Worm (Caenorhabditis elegans): Measurements from ENCODE around the gene his-5.

Gene his-5

ce11 chrV:8534534-8535283 lies at the start of gene his-5, which contains the start of gene his-6:
Gene his-5, plus strand, starts transcription at chrV:8535214.
Gene his-6, minus strand, starts transcription at chrV:8534977.
- peak; percentile 72 for TF ChIP-seq flt-1 (GFP tag; IDR thresholded peaks at IDR 0.05)
- peak; percentile 31; the same call in 1 of the 2 replicates for TF ChIP-seq ztf-29 (GFP tag; IDR thresholded peaks at IDR 0.05)
- TF ChIP-seq cog-1 (tag; optimal IDR thresholded peaks at IDR 0.05) = peak; percentile 2
- peak; percentile 73; the same call in 1 of the 2 replicates for TF ChIP-seq ztf-23 (GFP tag; IDR thresholded peaks at IDR 0.05)
- TF ChIP-seq klf-2 (GFP tag; conservative IDR thresholded peaks at IDR 0.05) = 0 out of 2 replicates have a peak, but pooled peaks have one; percentile 29

DNA sequence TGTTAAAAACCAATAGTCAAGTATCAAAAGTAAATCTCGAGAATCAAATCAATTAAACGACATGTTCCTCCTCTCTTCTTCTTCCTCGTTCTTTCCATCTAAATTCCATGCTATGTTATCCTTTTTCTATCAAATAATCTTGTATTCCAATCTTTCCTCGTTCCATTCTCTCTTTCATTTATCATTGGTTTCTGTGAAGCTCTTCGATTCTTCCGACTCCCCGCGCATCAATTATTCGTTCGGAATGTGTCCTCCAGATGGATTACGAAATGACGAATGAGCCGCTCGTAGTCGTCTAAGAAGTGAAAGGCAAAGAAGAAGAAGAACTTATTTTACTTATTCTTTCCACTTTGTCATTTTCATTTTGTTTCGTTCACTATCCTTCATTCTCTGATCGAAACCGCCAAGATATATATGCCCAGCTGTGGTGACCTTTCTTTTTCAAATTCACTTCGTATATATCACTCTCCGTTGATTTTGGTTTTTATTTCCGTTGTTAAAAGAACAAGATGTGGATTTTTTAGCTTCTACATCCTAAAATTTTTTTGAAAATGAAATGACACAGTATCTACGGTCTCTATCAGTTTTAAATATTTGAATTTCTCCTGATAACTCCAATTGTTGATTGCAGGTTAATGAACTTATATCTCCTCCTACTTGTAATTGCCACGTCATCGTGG lies 40.6 kb upstream of the his-5 start, which contains the start of gene pxn-1:
Gene pxn-1, plus strand, starts transcription at position 630 of the 680 bp plus-strand sequence.
- TF ChIP-seq tab-1 (GFP tag; IDR thresholded peaks at IDR 0.05) = no peak
- TF ChIP-seq ztf-29 (GFP tag; IDR thresholded peaks at IDR 0.05) = no peak
- no peak for TF ChIP-seq ref-1 (GFP tag; conservative IDR thresholded peaks at IDR 0.05)
- no peak for TF ChIP-seq T22C8.4 (GFP tag; IDR thresholded peaks at IDR 0.05)
- TF ChIP-seq med-1 (GFP tag; optimal IDR thresholded peaks at IDR 0.05; ENCODE audit: insufficient read depth) = no peak
- no peak for TF ChIP-seq cog-1 (tag; optimal IDR thresholded peaks at IDR 0.05)
- TF ChIP-seq ztf-23 (GFP tag; IDR thresholded peaks at IDR 0.05) = no peak
- no peak for TF ChIP-seq flt-1 (GFP tag; IDR thresholded peaks at IDR 0.05)
- no peak for TF ChIP-seq klf-2 (GFP tag; conservative IDR thresholded peaks at IDR 0.05)

DNA sequence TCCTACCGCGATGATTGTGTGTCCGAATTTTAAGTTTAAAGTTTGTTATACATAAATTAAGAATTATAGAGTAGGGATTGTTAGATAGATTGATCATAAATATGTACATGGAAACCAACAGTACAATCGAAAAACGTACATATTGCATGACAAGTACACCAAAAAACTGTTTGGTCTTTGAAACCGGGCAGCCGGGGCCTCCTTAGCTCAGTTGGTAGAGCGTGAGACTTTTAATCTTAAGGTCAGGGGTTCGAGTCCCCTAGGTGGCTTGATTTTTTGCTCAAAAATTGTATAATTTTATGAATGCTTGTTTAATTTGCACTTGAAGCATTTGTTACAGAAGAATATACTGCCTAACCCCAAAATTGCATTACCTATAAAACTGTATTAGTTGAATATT lies 39.9 kb upstream of the his-5 start:
- TF ChIP-seq klf-2 (GFP tag; conservative IDR thresholded peaks at IDR 0.05) = no peak
- no peak for TF ChIP-seq ztf-23 (GFP tag; IDR thresholded peaks at IDR 0.05)
- no peak for TF ChIP-seq tab-1 (GFP tag; IDR thresholded peaks at IDR 0.05)
- TF ChIP-seq med-1 (GFP tag; optimal IDR thresholded peaks at IDR 0.05; ENCODE audit: insufficient read depth) = no peak
- no peak for TF ChIP-seq ref-1 (GFP tag; conservative IDR thresholded peaks at IDR 0.05)
- TF ChIP-seq T22C8.4 (GFP tag; IDR thresholded peaks at IDR 0.05) = no peak
- no peak for TF ChIP-seq ztf-29 (GFP tag; IDR thresholded peaks at IDR 0.05)
- TF ChIP-seq flt-1 (GFP tag; IDR thresholded peaks at IDR 0.05) = no peak
- TF ChIP-seq cog-1 (tag; optimal IDR thresholded peaks at IDR 0.05) = no peak

DNA sequence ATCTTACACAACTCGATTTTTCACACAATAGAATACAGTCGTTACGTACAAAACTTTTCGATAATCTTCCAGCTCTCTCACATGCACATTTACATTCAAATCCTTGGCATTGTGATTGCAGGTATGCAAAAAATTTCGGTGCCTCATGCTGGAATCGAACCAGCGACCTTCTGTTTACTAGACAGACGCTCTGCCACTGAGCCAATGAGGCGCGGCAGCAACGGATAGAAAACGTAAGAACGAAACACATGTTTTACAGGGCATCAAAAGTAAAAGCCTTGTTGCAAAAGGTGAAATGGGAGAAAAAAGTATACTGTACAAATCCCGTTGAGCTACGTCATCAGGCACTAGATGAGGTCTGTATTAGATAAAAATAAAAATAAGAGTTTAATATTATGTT lies 39.0 kb upstream of the his-5 start:
- TF ChIP-seq tab-1 (GFP tag; IDR thresholded peaks at IDR 0.05) = 0 out of 2 replicates have a peak, but pooled peaks have one; percentile 8
- TF ChIP-seq ztf-29 (GFP tag; IDR thresholded peaks at IDR 0.05) = no peak

ce11 chrV:8499407-8499806 lies 35.6 kb upstream of the his-5 start:
- no peak for TF ChIP-seq tab-1 (GFP tag; IDR thresholded peaks at IDR 0.05)
- TF ChIP-seq ztf-29 (GFP tag; IDR thresholded peaks at IDR 0.05) = no peak
- TF ChIP-seq flt-1 (GFP tag; IDR thresholded peaks at IDR 0.05) = no peak
- TF ChIP-seq cog-1 (tag; optimal IDR thresholded peaks at IDR 0.05) = no peak
- TF ChIP-seq klf-2 (GFP tag; conservative IDR thresholded peaks at IDR 0.05) = no peak
- TF ChIP-seq ref-1 (GFP tag; conservative IDR thresholded peaks at IDR 0.05) = no peak
- no peak for TF ChIP-seq med-1 (GFP tag; optimal IDR thresholded peaks at IDR 0.05; ENCODE audit: insufficient read depth)
- no peak for TF ChIP-seq ztf-23 (GFP tag; IDR thresholded peaks at IDR 0.05)

- peak; percentile 99 for TF ChIP-seq ztf-23 (GFP tag; IDR thresholded peaks at IDR 0.05)
- peak; percentile 99 for TF ChIP-seq flt-1 (GFP tag; IDR thresholded peaks at IDR 0.05)
- TF ChIP-seq ref-1 (GFP tag; conservative IDR thresholded peaks at IDR 0.05) = peak; percentile 98
- TF ChIP-seq klf-2 (GFP tag; conservative IDR thresholded peaks at IDR 0.05) = peak; percentile 100
- TF ChIP-seq cog-1 (tag; optimal IDR thresholded peaks at IDR 0.05) = peak; percentile 97
- TF ChIP-seq med-1 (GFP tag; optimal IDR thresholded peaks at IDR 0.05; ENCODE audit: insufficient read depth) = peak; percentile 93
- peak; percentile 99 for TF ChIP-seq ztf-29 (GFP tag; IDR thresholded peaks at IDR 0.05)
- peak; percentile 100 for TF ChIP-seq tab-1 (GFP tag; IDR thresholded peaks at IDR 0.05)
- peak; percentile 98 for TF ChIP-seq T22C8.4 (GFP tag; IDR thresholded peaks at IDR 0.05)
Measured at ce11 chrV:8500348-8500747, 34.7 kb upstream of the his-5 start.

- no peak for TF ChIP-seq ztf-23 (GFP tag; IDR thresholded peaks at IDR 0.05)
- TF ChIP-seq tab-1 (GFP tag; IDR thresholded peaks at IDR 0.05) = no peak
- TF ChIP-seq klf-2 (GFP tag; conservative IDR thresholded peaks at IDR 0.05) = no peak
- TF ChIP-seq ref-1 (GFP tag; conservative IDR thresholded peaks at IDR 0.05) = no peak
- TF ChIP-seq T22C8.4 (GFP tag; IDR thresholded peaks at IDR 0.05) = no peak
- no peak for TF ChIP-seq cog-1 (tag; optimal IDR thresholded peaks at IDR 0.05)
- TF ChIP-seq ztf-29 (GFP tag; IDR thresholded peaks at IDR 0.05) = no peak
- no peak for TF ChIP-seq flt-1 (GFP tag; IDR thresholded peaks at IDR 0.05)
- no peak for TF ChIP-seq med-1 (GFP tag; optimal IDR thresholded peaks at IDR 0.05; ENCODE audit: insufficient read depth)
Measured at ce11 chrV:8507324-8507723, 27.7 kb upstream of the his-5 start, which contains the start of gene ZK994.6. Gene ZK994.6, minus strand, starts transcription at chrV:8507424.

DNA sequence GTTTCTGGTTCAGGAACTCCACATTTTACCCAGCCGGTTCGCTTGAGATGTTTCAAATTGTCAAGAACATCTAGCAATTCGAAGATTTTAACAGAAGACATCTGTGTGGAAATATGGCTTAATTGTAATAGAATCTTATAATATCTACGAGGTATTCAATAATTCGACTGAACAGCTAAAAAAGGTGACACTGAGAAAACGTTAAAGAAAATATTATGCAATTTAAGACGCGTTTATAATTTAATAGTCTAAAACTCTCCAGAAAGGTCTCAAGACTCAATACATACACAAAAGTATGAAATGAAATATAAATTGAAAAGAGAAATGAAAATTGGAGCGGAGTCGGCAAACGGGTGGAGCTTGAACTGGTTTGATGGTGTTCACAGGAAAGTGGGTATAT lies 21.7 kb upstream of the his-5 start, which contains the start of gene F45F2.9:
Gene F45F2.9, minus strand, starts transcription at position 101 of the 400 bp plus-strand sequence.
- TF ChIP-seq cog-1 (tag; optimal IDR thresholded peaks at IDR 0.05) (no peak), tab-1 (GFP tag; IDR thresholded peaks at IDR 0.05) (no peak), flt-1 (GFP tag; IDR thresholded peaks at IDR 0.05) (no peak), med-1 (GFP tag; optimal IDR thresholded peaks at IDR 0.05; ENCODE audit: insufficient read depth) (no peak), T22C8.4 (GFP tag; IDR thresholded peaks at IDR 0.05) (no peak), ztf-23 (GFP tag; IDR thresholded peaks at IDR 0.05) (no peak), klf-2 (GFP tag; conservative IDR thresholded peaks at IDR 0.05) (no peak), ref-1 (GFP tag; conservative IDR thresholded peaks at IDR 0.05) (no peak), ztf-29 (GFP tag; IDR thresholded peaks at IDR 0.05) (no peak)

- TF ChIP-seq med-1 (GFP tag; optimal IDR thresholded peaks at IDR 0.05; ENCODE audit: insufficient read depth) (no peak), flt-1 (GFP tag; IDR thresholded peaks at IDR 0.05) (no peak), tab-1 (GFP tag; IDR thresholded peaks at IDR 0.05) (no peak), cog-1 (tag; optimal IDR thresholded peaks at IDR 0.05) (no peak), T22C8.4 (GFP tag; IDR thresholded peaks at IDR 0.05) (no peak), ztf-29 (GFP tag; IDR thresholded peaks at IDR 0.05) (no peak), ztf-23 (GFP tag; IDR thresholded peaks at IDR 0.05) (no peak), ref-1 (GFP tag; conservative IDR thresholded peaks at IDR 0.05) (no peak), klf-2 (GFP tag; conservative IDR thresholded peaks at IDR 0.05) (no peak)
Measured at ce11 chrV:8516426-8516825, 18.6 kb upstream of the his-5 start.

Measured in whole organism, midembryonic.